Fruit fly (Drosophila melanogaster): ENCODE measurements around the gene CycH.
A peak's percentile ranks its signal among the peaks of the same experiment; 100 is the strongest.

The CycH gene

dm6 chr3L:21844488-21844887, 22.7 kb downstream of the CycH start, which contains the start of gene mub:
Gene mub (plus strand): TSS chr3L:21844788.
- TF ChIP-seq CG7372 (GFP tag; IDR thresholded peaks at IDR 0.05) (peak; percentile 45; the same call in 1 of the 2 replicates), caup (GFP tag; optimal IDR thresholded peaks at IDR 0.05; ENCODE audit: severe bottlenecking) (no peak), CG11560 (tag; IDR thresholded peaks at IDR 0.05) (0 out of 3 replicates have a peak, but pooled peaks have one; percentile 29)

- TF ChIP-seq Drgx (GFP tag; IDR thresholded peaks at IDR 0.05) (peak; percentile 59; the same call in 1 of the 2 replicates), Doc2 (GFP tag; IDR thresholded peaks at IDR 0.05) (no peak)
Observed at dm6 chr3L:21846591-21846990, 24.8 kb downstream of the CycH start.

dm6 chr3L:21848320-21848719, 26.5 kb downstream of the CycH start:
- no peak for TF ChIP-seq CG9437 (GFP tag; optimal IDR thresholded peaks at IDR 0.05)
- no peak for TF ChIP-seq jumu (GFP tag; optimal IDR thresholded peaks at IDR 0.05)
- peak; percentile 14 for TF ChIP-seq Hr39 (optimal IDR thresholded peaks at IDR 0.05)
- TF ChIP-seq Ets65A (GFP tag), result peak; percentile 52
- no peak for TF ChIP-seq Optix (GFP tag; IDR thresholded peaks at IDR 0.05)
- no peak for TF ChIP-seq Lpt (GFP tag; optimal IDR thresholded peaks at IDR 0.05)
- TF ChIP-seq kni (GFP tag; optimal IDR thresholded peaks at IDR 0.05), result no peak
- TF ChIP-seq pnt (GFP tag; optimal IDR thresholded peaks at IDR 0.05), result no peak

DNA sequence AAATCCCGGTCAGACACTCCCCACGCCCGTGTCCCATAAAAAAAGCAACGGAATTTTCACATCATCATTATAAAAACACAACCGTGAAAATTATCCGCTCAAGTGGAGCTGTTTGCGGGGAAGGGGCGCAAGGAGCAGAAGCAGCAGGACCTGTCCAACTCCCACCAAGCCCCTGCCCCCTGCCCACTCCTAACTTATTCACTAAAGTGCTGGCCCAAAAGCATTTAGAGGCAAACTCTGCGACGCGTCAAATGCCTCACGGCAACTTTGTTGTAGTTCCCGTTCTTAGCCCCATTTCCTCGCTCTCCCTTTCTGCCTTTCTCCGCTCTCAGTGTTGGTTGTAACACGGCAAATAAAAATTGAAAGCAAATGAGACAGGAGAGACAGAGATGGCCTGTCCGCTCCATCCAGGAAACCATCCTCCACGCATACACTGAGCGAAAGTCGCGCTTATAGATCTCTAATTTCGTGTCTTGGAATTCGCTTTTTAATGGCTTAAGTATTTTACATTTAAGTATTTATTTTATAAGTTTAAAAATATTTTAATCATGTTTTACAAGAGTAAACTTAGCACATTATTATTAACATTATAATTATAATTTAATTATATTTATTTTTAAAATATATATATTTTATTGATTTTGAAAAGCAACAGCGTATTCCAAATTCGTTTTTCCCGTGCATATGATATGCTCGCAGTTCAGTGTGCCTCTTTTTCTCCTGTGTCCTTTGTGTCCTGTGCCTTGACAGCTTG, 37.7 kb downstream of the CycH start:
- TF ChIP-seq Hr78 (GFP tag; optimal IDR thresholded peaks at IDR 0.05), result no peak
- TF ChIP-seq CG4360 (GFP tag; IDR thresholded peaks at IDR 0.05), result no peak
- peak; percentile 26 for TF ChIP-seq CG10209 (GFP tag; optimal IDR thresholded peaks at IDR 0.05)
- TF ChIP-seq Dfd (GFP tag; optimal IDR thresholded peaks at IDR 0.05), result no peak
- TF ChIP-seq fd3F (GFP tag; optimal IDR thresholded peaks at IDR 0.05), result peak; percentile 0
- no peak for TF ChIP-seq Med (GFP tag)
- TF ChIP-seq gsb-n (tag; optimal IDR thresholded peaks at IDR 0.05), result no peak
- TF ChIP-seq CG3995 (GFP tag; optimal IDR thresholded peaks at IDR 0.05), result no peak
- TF ChIP-seq Sox100B (GFP tag; optimal IDR thresholded peaks at IDR 0.05), result peak; percentile 59
- peak; percentile 8; the same call in 1 of the 2 replicates for TF ChIP-seq CG9215 (GFP tag; IDR thresholded peaks at IDR 0.05)
- no peak for TF ChIP-seq CG10431 (GFP tag; optimal IDR thresholded peaks at IDR 0.05)
- TF ChIP-seq Doc3 (GFP tag; IDR thresholded peaks at IDR 0.05; ENCODE audit: partially characterized antibody), result no peak
- no peak for TF ChIP-seq Aef1 (GFP tag; IDR thresholded peaks at IDR 0.05)
- no peak for TF ChIP-seq tll (GFP tag; optimal IDR thresholded peaks at IDR 0.05)
- TF ChIP-seq CG12659 (GFP tag; optimal IDR thresholded peaks at IDR 0.05), result peak; percentile 30
- TF ChIP-seq CG1024 (GFP tag; IDR thresholded peaks at IDR 0.05), result no peak
- peak; percentile 14 for TF ChIP-seq ATbp (GFP tag; optimal IDR thresholded peaks at IDR 0.05)
- TF ChIP-seq NC2β (GFP tag; optimal IDR thresholded peaks at IDR 0.05), result no peak
- TF ChIP-seq CG2116 (GFP tag; optimal IDR thresholded peaks at IDR 0.05), result no peak
- no peak for TF ChIP-seq corto (GFP tag; optimal IDR thresholded peaks at IDR 0.05)
- TF ChIP-seq sc (optimal IDR thresholded peaks at IDR 0.05), result no peak
- TF ChIP-seq sc (GFP tag; optimal IDR thresholded peaks at IDR 0.05), result peak; percentile 9
- TF ChIP-seq Camta (GFP tag; optimal IDR thresholded peaks at IDR 0.05), result no peak
- no peak for TF ChIP-seq Six4 (GFP tag; optimal IDR thresholded peaks at IDR 0.05)
- TF ChIP-seq zen2 (GFP tag; IDR thresholded peaks at IDR 0.05; ENCODE audit: partially characterized antibody), result no peak
- no peak for TF ChIP-seq Ravus (GFP tag; IDR thresholded peaks at IDR 0.05)
- no peak for TF ChIP-seq zen (tag; optimal IDR thresholded peaks at IDR 0.05)
- TF ChIP-seq lab (GFP tag; optimal IDR thresholded peaks at IDR 0.05), result peak; percentile 68
- TF ChIP-seq CG30403 (GFP tag; optimal IDR thresholded peaks at IDR 0.05), result no peak
- no peak for TF ChIP-seq BEAF-32 (GFP tag; optimal IDR thresholded peaks at IDR 0.05)
- TF ChIP-seq CoRest (tag; optimal IDR thresholded peaks at IDR 0.05), result peak; percentile 64
- TF ChIP-seq CG17912 (GFP tag; optimal IDR thresholded peaks at IDR 0.05), result no peak

Measured in whole organism, embryonic.